Worm (Caenorhabditis elegans) whole organism, young adult: ENCODE results near the gene hip-1.

Experiments used
- B0035.1 ChIP-seq: sonication (generic microtip); optimal IDR thresholded peaks from 2 replicates; lab custom pipeline; 2016; ENCODE audit warnings: missing genetic modification characterization, mild to moderate bottlenecking, missing compliant biosample characterization, missing genotype, missing genetic modification reagents
- B0336.3 ChIP-seq: fragments of 200-800 bp; sonication (Bioruptor generic); IDR thresholded peaks from 2 replicates; pipeline ENCODE4 v1.3.6; 2022; ENCODE audit warnings: missing genetic modification characterization, missing compliant biosample characterization
- D2030.7 ChIP-seq: fragments of 200-800 bp; sonication (Bioruptor generic); IDR thresholded peaks from 2 replicates; pipeline ENCODE4 v1.3.6; 2022; ENCODE audit warnings: missing genetic modification reagents, missing genetic modification characterization, missing compliant biosample characterization
- F10E7.11 ChIP-seq: sonication (generic microtip); optimal IDR thresholded peaks from 2 replicates; lab custom pipeline; 2017; ENCODE audit warnings: mild to moderate bottlenecking, missing genetic modification characterization, moderate library complexity, missing compliant biosample characterization
- F23B12.7 ChIP-seq: sonication (generic microtip); optimal IDR thresholded peaks from 2 replicates; lab custom pipeline; 2017; ENCODE audit warnings: missing genetic modification characterization, mild to moderate bottlenecking, missing compliant biosample characterization, antibody characterized with exemption, moderate library complexity; ENCODE audit not compliant: insufficient read depth
- F39B2.1 ChIP-seq: fragments of 200-800 bp; sonication (Bioruptor generic); IDR thresholded peaks from 2 replicates; pipeline ENCODE4 v1.3.6; 2022; ENCODE audit warnings: missing genetic modification reagents, missing genetic modification characterization, missing compliant biosample characterization
- T26A5.8 ChIP-seq: sonication (generic microtip); optimal IDR thresholded peaks from 2 replicates; lab custom pipeline; 2016; ENCODE audit warnings: missing genetic modification characterization, missing compliant biosample characterization
- aptf-2 ChIP-seq: fragments of 200-800 bp; sonication (Bioruptor generic); conservative IDR thresholded peaks from 2 replicates; pipeline ENCODE4 v1.3.6; 2022; ENCODE audit warnings: missing genetic modification reagents, missing genetic modification characterization, missing compliant biosample characterization
- cebp-1 ChIP-seq, 2 experiments: fragments of 200-800 bp in 1 of 2; sonication (Bioruptor generic) in 1 of 2; sonication (generic microtip) in 1 of 2; IDR thresholded peaks in 1 of 2; optimal IDR thresholded peaks in 1 of 2; 2 replicates each; pipeline versions ENCODE4 v1.3.6 to Lab custom; 2017 to 2022; ENCODE audit warnings: missing compliant biosample characterization in 2 of 2, missing genetic modification characterization in 2 of 2, mild to moderate bottlenecking in 1 of 2, missing genetic modification reagents in 1 of 2, moderate library complexity in 1 of 2
- cebp-2 ChIP-seq: fragments of 200-800 bp; sonication (Bioruptor generic); IDR thresholded peaks from 2 replicates; pipeline ENCODE4 v1.3.6; 2022; ENCODE audit warnings: missing genetic modification characterization, missing compliant biosample characterization
- dpl-1 ChIP-seq: fragments of 150-350 bp; optimal IDR thresholded peaks from 2 replicates; lab custom pipeline; 2014; ENCODE audit warnings: missing biosample characterization, missing genetic modification reagents, missing genetic modification characterization
- egl-18 ChIP-seq: fragments of 200-800 bp; sonication (Bioruptor generic); IDR thresholded peaks from 2 replicates; pipeline ENCODE4 v1.3.6; 2022; ENCODE audit warnings: missing genetic modification reagents, missing genetic modification characterization, missing compliant biosample characterization
- egrh-3 ChIP-seq: fragments of 200-800 bp; sonication (Bioruptor generic); IDR thresholded peaks from 2 replicates; pipeline ENCODE4 v1.3.6; 2022; ENCODE audit warnings: missing genetic modification reagents, missing genetic modification characterization, missing compliant biosample characterization
- hmg-20 ChIP-seq: fragments of 200-800 bp; sonication (Bioruptor generic); IDR thresholded peaks from 2 replicates; pipeline ENCODE4 v1.3.6; 2022; ENCODE audit warnings: missing genetic modification reagents, missing genetic modification characterization, missing compliant biosample characterization
- hrde-1 ChIP-seq: sonication (generic microtip); optimal IDR thresholded peaks from 2 replicates; lab custom pipeline; 2016; ENCODE audit warnings: missing genetic modification characterization, mild to moderate bottlenecking, missing compliant biosample characterization, moderate library complexity, missing genotype, missing genetic modification reagents, borderline replicate concordance
- lin-35 ChIP-seq, 3 experiments: fragments of 150-350 bp in 2 of 3; sonication (generic microtip) in 1 of 3; optimal IDR thresholded peaks; 2 replicates each; lab custom pipeline; 2014 to 2018; ENCODE audit warnings: missing biosample characterization in 3 of 3, missing genetic modification characterization in 3 of 3, missing genetic modification reagents in 3 of 3
- madf-10 ChIP-seq: sonication (generic microtip); optimal IDR thresholded peaks from 2 replicates; lab custom pipeline; 2016; ENCODE audit warnings: mild to moderate bottlenecking, missing genetic modification characterization, missing compliant biosample characterization
- nfya-1 ChIP-seq: sonication (generic microtip); optimal IDR thresholded peaks from 2 replicates; lab custom pipeline; 2017; ENCODE audit warnings: antibody characterized with exemption, missing compliant biosample characterization, missing genetic modification characterization, borderline replicate concordance; ENCODE audit not compliant: insufficient read depth
- pbrm-1 ChIP-seq: fragments of 200-800 bp; sonication (Bioruptor generic); IDR thresholded peaks from 2 replicates; pipeline ENCODE4 v1.3.6; 2022; ENCODE audit warnings: missing genetic modification reagents, missing genetic modification characterization, missing compliant biosample characterization
- repo-1 ChIP-seq: sonication (generic microtip); optimal IDR thresholded peaks from 2 replicates; lab custom pipeline; 2017; ENCODE audit warnings: mild to moderate bottlenecking, missing genetic modification characterization, missing compliant biosample characterization
- sdz-38 ChIP-seq: sonication (generic microtip); optimal IDR thresholded peaks from 2 replicates; lab custom pipeline; 2016; ENCODE audit warnings: missing genotype, missing genetic modification characterization, missing compliant biosample characterization
- snpc-3.4 ChIP-seq: sonication (generic microtip); optimal IDR thresholded peaks from 2 replicates; lab custom pipeline; 2017; ENCODE audit warnings: missing genetic modification characterization, mild to moderate bottlenecking, missing compliant biosample characterization, antibody characterized with exemption, moderate library complexity, missing genotype, missing genetic modification reagents
- snpc-4 ChIP-seq, 5 experiments: fragments of 150-350 bp in 1 of 5; sonication (generic microtip) in 4 of 5; optimal IDR thresholded peaks; 2 replicates each; lab custom pipeline; 2014 to 2018; ENCODE audit warnings: missing genetic modification characterization in 5 of 5, missing biosample characterization in 3 of 5, antibody characterized with exemption in 2 of 5, mild to moderate bottlenecking in 2 of 5, missing compliant biosample characterization in 2 of 5, missing genotype in 2 of 5, moderate library complexity in 2 of 5, missing genetic modification reagents in 1 of 5
- tbx-9 ChIP-seq: sonication (generic microtip); optimal IDR thresholded peaks from 2 replicates; lab custom pipeline; 2016; ENCODE audit warnings: borderline replicate concordance, missing genetic modification characterization, inconsistent platforms, missing compliant biosample characterization
- zfh-2 ChIP-seq: fragments of 200-800 bp; sonication (Bioruptor generic); conservative IDR thresholded peaks from 2 replicates; pipeline ENCODE4 v1.3.6; 2022; ENCODE audit warnings: missing genetic modification reagents, missing genetic modification characterization, missing compliant biosample characterization
- ztf-28 ChIP-seq: fragments of 200-800 bp; sonication (Bioruptor generic); IDR thresholded peaks from 2 replicates; pipeline ENCODE4 v1.3.6; 2022; ENCODE audit warnings: missing genetic modification reagents, missing genetic modification characterization, missing compliant biosample characterization
- ztf-6 ChIP-seq: fragments of 200-800 bp; sonication (Bioruptor generic); IDR thresholded peaks from 2 replicates; pipeline ENCODE4 v1.3.6; 2022; ENCODE audit warnings: missing genetic modification reagents, missing genetic modification characterization, missing compliant biosample characterization

hip-1 gene

DNA sequence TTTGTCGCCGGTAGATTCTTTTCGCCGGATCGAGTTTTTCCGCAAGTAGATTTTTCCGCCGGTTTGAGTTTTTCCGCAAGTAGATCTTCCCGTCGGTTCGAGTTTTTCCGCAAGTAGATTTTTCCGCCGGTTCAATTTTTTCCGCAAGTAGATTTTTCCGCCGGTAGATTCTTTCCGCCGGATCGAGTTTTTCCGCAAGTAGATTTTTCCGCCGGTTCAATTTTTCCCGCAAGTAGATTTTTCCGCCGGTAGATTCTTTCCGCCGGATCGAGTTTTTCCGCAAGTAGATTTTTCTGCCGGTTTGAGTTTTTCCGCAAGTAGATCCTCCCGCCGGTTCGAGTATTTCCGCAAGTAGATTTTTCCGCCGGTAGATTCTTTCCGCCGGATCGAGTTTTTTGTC lies 37.2 kb downstream of the hip-1 start:
- TF ChIP-seq ztf-28 (GFP tag; lab: Robert Waterston, UW) (peak; percentile 38; the same call in 1 of the 2 replicates), D2030.7 (GFP tag; lab: Robert Waterston, UW) (0 out of 2 replicates have a peak, but pooled peaks have one; percentile 14), cebp-2 (GFP tag; lab: Robert Waterston, UW) (0 out of 2 replicates have a peak, but pooled peaks have one; percentile 39), egl-18 (GFP tag; lab: Robert Waterston, UW) (peak; percentile 77; the same call in 1 of the 2 replicates)

DNA sequence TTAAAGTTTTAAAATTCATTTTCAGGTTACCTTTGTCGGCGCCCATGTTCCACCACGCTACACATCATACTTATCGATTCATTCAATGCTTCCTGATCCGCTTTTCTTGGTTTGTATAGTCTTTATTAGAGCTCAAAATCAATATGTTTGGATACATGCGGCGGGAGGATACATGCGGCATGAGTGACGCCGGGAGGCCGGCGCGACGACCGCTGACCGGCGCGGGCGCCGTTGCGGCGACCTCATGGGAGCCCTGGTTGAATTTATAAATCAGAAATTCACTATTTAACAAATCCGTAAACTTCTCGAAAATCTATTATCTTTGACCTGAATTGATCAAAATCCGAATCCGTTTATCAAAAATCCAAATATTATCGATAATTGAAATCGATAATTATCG lies 40.6 kb downstream of the hip-1 start:
- TF ChIP-seq ztf-6 (GFP tag; lab: Robert Waterston, UW) (no peak), zfh-2 (peak; percentile 80), egrh-3 (GFP tag; lab: Robert Waterston, UW) (peak; percentile 18; the same call in 1 of the 2 replicates)

DNA sequence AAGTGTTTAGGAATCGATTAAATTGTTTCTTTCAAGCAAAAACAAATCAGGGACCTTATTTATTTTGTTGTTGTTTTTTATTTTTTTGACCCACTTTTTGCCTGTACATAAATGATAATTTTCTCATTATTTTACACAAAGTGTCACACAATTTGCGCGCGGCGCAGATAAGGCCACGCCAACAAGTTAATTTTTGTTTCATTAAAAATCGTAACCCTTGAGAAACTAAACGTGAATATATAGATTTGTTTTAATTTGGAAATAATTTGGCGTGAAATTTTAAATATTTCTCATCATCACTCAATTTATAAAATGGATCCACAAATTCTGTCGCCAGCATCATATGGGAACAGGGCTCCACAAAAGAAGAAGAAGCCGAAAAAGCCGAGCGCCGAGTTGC lies 41.8 kb downstream of the hip-1 start, which contains the start of gene T05D4.5:
T05D4.5 (plus strand) TSS at position 301 of the 400 bp plus-strand sequence.
- TF ChIP-seq cebp-1 (GFP tag; IDR thresholded peaks at IDR 0.05; lab: Robert Waterston, UW): no peak
- TF ChIP-seq cebp-1 (tag; optimal IDR thresholded peaks at IDR 0.05; lab: Kevin White, UChicago): no peak
- TF ChIP-seq egrh-3 (GFP tag; lab: Robert Waterston, UW): no peak
- TF ChIP-seq snpc-4 (GFP tag; optimal IDR thresholded peaks at IDR 0.05; lab: Kevin White, UChicago): no peak
- TF ChIP-seq snpc-4 (tag; optimal IDR thresholded peaks at IDR 0.05; lab: Kevin White, UChicago): no peak
- TF ChIP-seq lin-35 (GFP tag; optimal IDR thresholded peaks at IDR 0.05; lab: Kevin White, UChicago): no peak

DNA sequence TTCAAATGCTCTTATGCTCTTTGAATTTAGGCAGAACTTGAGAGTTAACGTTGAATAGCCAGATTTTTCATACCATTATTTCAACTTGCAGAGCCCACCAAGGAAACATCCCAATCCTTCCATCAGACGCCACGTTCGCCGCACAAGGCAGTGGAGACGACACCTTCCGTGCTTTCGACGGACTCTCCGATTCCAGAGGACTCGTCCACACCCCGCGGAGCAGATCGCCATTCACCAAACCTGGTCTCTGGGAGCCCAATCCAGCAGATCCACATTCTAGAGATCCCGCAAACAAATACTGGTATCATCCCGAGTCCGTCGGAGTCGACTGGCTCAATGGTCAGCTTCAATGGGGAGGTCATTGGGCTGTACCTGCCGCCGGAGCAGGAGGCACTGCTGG lies 42.2 kb downstream of the hip-1 start:
- peak; percentile 80 for TF ChIP-seq zfh-2
- no peak for TF ChIP-seq hrde-1 (tag; lab: Kevin White, UChicago)
- TF ChIP-seq aptf-2 (GFP tag; lab: Robert Waterston, UW): 0 out of 2 replicates have a peak, but pooled peaks have one; percentile 12

DNA sequence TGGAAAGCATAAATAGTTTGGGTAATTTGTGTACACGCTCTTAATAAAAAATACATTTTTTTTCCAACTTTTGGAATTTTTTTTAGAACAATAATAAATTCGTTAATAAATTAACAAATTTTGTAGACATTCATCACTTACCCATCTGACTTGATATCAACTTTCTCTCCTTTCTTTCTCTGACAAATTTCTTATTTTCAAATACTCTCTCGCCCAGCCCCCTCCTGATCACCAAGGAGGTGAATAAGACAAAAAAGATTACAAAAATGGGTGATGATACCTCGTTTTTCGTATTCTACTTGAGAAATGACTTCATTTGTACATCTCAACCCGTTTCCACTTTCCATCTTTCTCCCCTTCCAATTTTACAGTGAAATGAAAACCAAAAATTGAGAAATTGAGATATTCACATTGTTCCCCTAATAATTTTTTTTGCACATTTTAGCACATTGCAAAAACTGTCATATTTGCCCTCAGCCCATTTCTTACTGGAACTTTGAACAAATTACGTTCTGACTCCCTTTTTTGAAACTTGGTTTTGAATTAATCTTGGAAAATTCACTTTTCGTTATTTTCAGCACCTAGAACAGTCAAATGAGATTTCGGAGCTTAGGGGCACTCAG lies 46.6 kb downstream of the hip-1 start, which contains the start of gene osm-7:
osm-7 (plus strand) TSS at position 573 of the 623 bp plus-strand sequence.
- TF ChIP-seq hmg-20 (no peak), F39B2.1 (no peak), pbrm-1 (GFP tag; lab: Robert Waterston, UW) (no peak), D2030.7 (GFP tag; lab: Robert Waterston, UW) (no peak), tbx-9 (tag; lab: Kevin White, UChicago) (no peak), dpl-1 (GFP tag; lab: Kevin White, UChicago) (no peak), F10E7.11 (tag; lab: Kevin White, UChicago) (no peak), madf-10 (tag; lab: Kevin White, UChicago) (no peak), repo-1 (no peak), sdz-38 (tag; lab: Kevin White, UChicago) (no peak), B0336.3 (GFP tag; lab: Robert Waterston, UW) (no peak), B0035.1 (tag; lab: Kevin White, UChicago) (no peak), T26A5.8 (tag; lab: Kevin White, UChicago) (no peak), nfya-1 (no peak), snpc-3.4 (tag; lab: Kevin White, UChicago) (no peak), F23B12.7 (tag; lab: Kevin White, UChicago) (no peak)
- TF ChIP-seq, all 124 proteins: peak for 0
